Worm (Caenorhabditis elegans) whole organism, mixed stage, embryonic: ENCODE data around the gene atx-2.

ENCODE experiments used
- M03D4.4 ChIP-seq: sonication (generic microtip); optimal IDR thresholded peaks from 2 replicates; lab custom pipeline; 2017; ENCODE audit warnings: mild to moderate bottlenecking, missing genetic modification characterization, missing compliant biosample characterization
- bed-3 ChIP-seq: fragments of 200-800 bp; sonication (Bioruptor generic); optimal IDR thresholded peaks from 3 replicates; lab custom pipeline; 2018; ENCODE audit warnings: mild to moderate bottlenecking, missing genetic modification characterization, moderate library complexity, missing compliant biosample characterization
- ceh-39 ChIP-seq: fragments of 150-350 bp; optimal IDR thresholded peaks from 2 replicates; lab custom pipeline; 2014; ENCODE audit warnings: missing biosample characterization, missing genetic modification characterization
- ceh-43 ChIP-seq: fragments of 200-800 bp; sonication (Bioruptor generic); optimal IDR thresholded peaks from 2 replicates; lab custom pipeline; 2018; ENCODE audit warnings: mild to moderate bottlenecking, missing genetic modification characterization, moderate library complexity, missing compliant biosample characterization
- ceh-83 ChIP-seq: fragments of 200-800 bp; sonication (Bioruptor generic); optimal IDR thresholded peaks from 2 replicates; lab custom pipeline; 2018; ENCODE audit warnings: mild to moderate bottlenecking, missing genetic modification characterization, missing compliant biosample characterization
- ces-1 ChIP-seq: fragments of 150-350 bp; optimal IDR thresholded peaks from 2 replicates; lab custom pipeline; 2014; ENCODE audit warnings: missing biosample characterization, missing genetic modification reagents, missing genetic modification characterization
- cnd-1 ChIP-seq: fragments of 200-800 bp; sonication (Bioruptor generic); optimal IDR thresholded peaks from 2 replicates; lab custom pipeline; 2018; ENCODE audit warnings: mild to moderate bottlenecking, missing genetic modification characterization, missing compliant biosample characterization
- elt-1 ChIP-seq: sonication (generic microtip); optimal IDR thresholded peaks from 2 replicates; lab custom pipeline; 2017; ENCODE audit warnings: missing genetic modification characterization, mild to moderate bottlenecking, missing compliant biosample characterization, antibody characterized with exemption, moderate library complexity, borderline replicate concordance; ENCODE audit not compliant: insufficient read depth
- flh-1 ChIP-seq: fragments of 200-800 bp; sonication (Bioruptor generic); optimal IDR thresholded peaks from 2 replicates; lab custom pipeline; 2018; ENCODE audit warnings: mild to moderate bottlenecking, missing genetic modification characterization, moderate library complexity, missing compliant biosample characterization
- ham-2 ChIP-seq: fragments of 200-800 bp; sonication (Bioruptor generic); optimal IDR thresholded peaks from 2 replicates; lab custom pipeline; 2018; ENCODE audit warnings: mild to moderate bottlenecking, missing genetic modification characterization, missing compliant biosample characterization
- hlh-1 ChIP-seq: fragments of 150-350 bp; optimal IDR thresholded peaks from 2 replicates; lab custom pipeline; 2014; ENCODE audit warnings: missing biosample characterization, missing genetic modification reagents, missing genetic modification characterization
- lin-13 ChIP-seq: fragments of 150-350 bp; optimal IDR thresholded peaks from 2 replicates; lab custom pipeline; 2014; ENCODE audit warnings: missing biosample characterization, missing genetic modification characterization
- lin-32 ChIP-seq: fragments of 200-800 bp; sonication (Bioruptor generic); optimal IDR thresholded peaks from 2 replicates; lab custom pipeline; 2018; ENCODE audit warnings: mild to moderate bottlenecking, missing genetic modification characterization, missing compliant biosample characterization
- lsy-2 ChIP-seq: fragments of 150-350 bp; optimal IDR thresholded peaks from 2 replicates; lab custom pipeline; 2014; ENCODE audit warnings: missing biosample characterization, missing genetic modification characterization
- mab-5 ChIP-seq: fragments of 150-350 bp; optimal IDR thresholded peaks from 2 replicates; lab custom pipeline; 2014; ENCODE audit warnings: missing biosample characterization, missing genetic modification characterization
- mep-1 ChIP-seq: fragments of 150-350 bp; optimal IDR thresholded peaks from 2 replicates; lab custom pipeline; 2017; ENCODE audit warnings: missing biosample characterization, missing genetic modification reagents, missing genetic modification characterization, inconsistent platforms
- mls-2 ChIP-seq: sonication (generic microtip); optimal IDR thresholded peaks from 2 replicates; lab custom pipeline; 2016; ENCODE audit warnings: mild to moderate bottlenecking, missing genetic modification characterization, moderate library complexity, missing compliant biosample characterization
- nhr-2 ChIP-seq: fragments of 150-350 bp; optimal IDR thresholded peaks from 2 replicates; lab custom pipeline; 2014; ENCODE audit warnings: missing biosample characterization, missing genetic modification characterization
- nhr-237 ChIP-seq: fragments of 150-350 bp; optimal IDR thresholded peaks from 2 replicates; lab custom pipeline; 2014; ENCODE audit warnings: missing biosample characterization, missing genetic modification characterization
- nhr-28 ChIP-seq: fragments of 150-350 bp; optimal IDR thresholded peaks from 2 replicates; lab custom pipeline; 2014; ENCODE audit warnings: missing biosample characterization, missing genetic modification characterization
- nhr-76 ChIP-seq: sonication (generic microtip); optimal IDR thresholded peaks from 2 replicates; lab custom pipeline; 2017; ENCODE audit warnings: missing biosample characterization, missing genetic modification characterization
- pha-4 ChIP-seq: fragments of 150-350 bp; optimal IDR thresholded peaks from 2 replicates; lab custom pipeline; 2018; ENCODE audit warnings: missing biosample characterization, missing genetic modification reagents, missing genetic modification characterization
- snpc-4 ChIP-seq: fragments of 150-350 bp; optimal IDR thresholded peaks from 2 replicates; lab custom pipeline; 2014; ENCODE audit warnings: missing biosample characterization, missing genetic modification characterization
- unc-120 ChIP-seq: sonication (generic microtip); optimal IDR thresholded peaks from 2 replicates; lab custom pipeline; 2017; ENCODE audit warnings: missing genetic modification characterization, missing compliant biosample characterization; ENCODE audit not compliant: poor library complexity, severe bottlenecking
- unc-39 ChIP-seq: fragments of 150-350 bp; optimal IDR thresholded peaks from 2 replicates; lab custom pipeline; 2014; ENCODE audit warnings: missing biosample characterization, missing genetic modification characterization
- unc-62 ChIP-seq: fragments of 150-350 bp; optimal IDR thresholded peaks from 2 replicates; lab custom pipeline; 2014; ENCODE audit warnings: missing biosample characterization, missing genetic modification reagents, missing genetic modification characterization
- zip-8 ChIP-seq: fragments of 150-350 bp; optimal IDR thresholded peaks from 2 replicates; lab custom pipeline; 2014; ENCODE audit warnings: missing biosample characterization, missing genetic modification characterization
- ztf-11 ChIP-seq: fragments of 150-350 bp; optimal IDR thresholded peaks from 2 replicates; lab custom pipeline; 2014; ENCODE audit warnings: missing biosample characterization, missing genetic modification characterization

atx-2 gene

DNA sequence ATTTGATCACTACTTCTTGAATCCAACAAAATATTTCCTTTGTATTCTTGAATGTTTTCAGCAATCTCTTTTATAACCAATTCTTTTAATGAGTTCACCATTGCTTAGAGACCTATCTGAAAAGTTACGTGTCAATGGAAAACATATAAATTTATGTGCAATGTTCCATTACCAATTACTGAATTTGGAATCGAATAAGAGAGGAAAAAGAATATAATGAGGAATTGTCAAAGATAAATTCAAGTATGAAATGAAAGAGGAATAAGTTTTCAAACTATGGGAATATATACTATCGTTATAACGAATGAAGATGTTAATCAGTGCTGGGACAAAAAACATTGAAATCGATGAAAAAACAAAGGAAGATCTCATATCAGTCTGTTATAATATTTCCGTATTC, 10.2 kb upstream of the atx-2 start, which contains the start of gene H04D03.4:
H04D03.4 (minus strand) TSS at position 101 of the 400 bp plus-strand sequence.
- TF ChIP-seq snpc-4 (tag; lab: Kevin White, UChicago) (no peak), flh-1 (no peak), nhr-76 (tag; lab: Kevin White, UChicago) (no peak), mab-5 (no peak), ces-1 (no peak)

DNA sequence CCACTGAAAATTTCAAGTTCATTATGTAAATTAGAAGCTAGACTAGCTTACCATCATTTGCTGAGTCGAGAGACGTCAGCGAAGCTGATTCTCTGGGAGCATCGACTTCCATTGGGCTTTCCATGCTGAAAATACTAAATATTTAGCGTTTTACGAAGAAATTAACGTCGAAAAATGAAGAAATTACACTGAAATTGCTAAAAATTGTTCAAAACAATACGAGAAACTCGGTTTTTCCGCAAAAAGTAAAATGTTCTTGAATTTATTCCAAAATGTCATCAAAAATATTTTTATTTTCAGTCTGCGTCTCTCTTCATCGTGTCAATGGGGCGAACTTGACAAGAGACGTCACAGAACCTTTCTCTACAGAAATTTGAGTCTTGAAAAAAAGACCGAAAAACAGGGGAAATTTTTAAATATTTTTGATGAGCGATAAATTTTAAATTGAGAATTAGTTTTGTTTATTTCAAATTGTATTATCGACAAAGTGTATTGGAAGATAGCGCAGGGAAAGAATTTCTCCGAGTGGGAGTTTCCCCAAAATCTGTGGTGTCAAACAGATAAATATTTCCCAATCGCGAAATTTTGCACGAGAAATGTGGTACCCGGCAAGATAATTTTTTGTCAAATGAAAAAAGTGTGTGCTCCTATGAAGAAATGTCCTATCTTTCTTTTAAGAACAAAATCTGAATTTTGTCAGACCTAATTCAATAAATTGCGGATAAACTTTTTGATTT, 594 bp upstream of the atx-2 start, which contains the start of gene ecps-1:
ecps-1 (minus strand) TSS at position 125 of the 737 bp plus-strand sequence.
- TF ChIP-seq ceh-39 (tag; lab: Kevin White, UChicago) (peak; percentile 81), nhr-237 (tag; lab: Kevin White, UChicago) (peak; percentile 88), lin-13 (tag; lab: Kevin White, UChicago) (peak; percentile 63), lsy-2 (tag; lab: Kevin White, UChicago) (peak; percentile 74), mab-5 (no peak), nhr-2 (peak; percentile 20), cnd-1 (peak; percentile 24), lin-32 (GFP tag; lab: Kevin White, UChicago) (no peak), mep-1 (tag; lab: Kevin White, UChicago) (peak; percentile 98), pha-4 (tag; lab: Kevin White, UChicago) (peak; percentile 66), ces-1 (peak; percentile 85), ham-2 (GFP tag; lab: Kevin White, UChicago) (no peak)
- TF ChIP-seq, all 35 proteins: peak for 9

DNA sequence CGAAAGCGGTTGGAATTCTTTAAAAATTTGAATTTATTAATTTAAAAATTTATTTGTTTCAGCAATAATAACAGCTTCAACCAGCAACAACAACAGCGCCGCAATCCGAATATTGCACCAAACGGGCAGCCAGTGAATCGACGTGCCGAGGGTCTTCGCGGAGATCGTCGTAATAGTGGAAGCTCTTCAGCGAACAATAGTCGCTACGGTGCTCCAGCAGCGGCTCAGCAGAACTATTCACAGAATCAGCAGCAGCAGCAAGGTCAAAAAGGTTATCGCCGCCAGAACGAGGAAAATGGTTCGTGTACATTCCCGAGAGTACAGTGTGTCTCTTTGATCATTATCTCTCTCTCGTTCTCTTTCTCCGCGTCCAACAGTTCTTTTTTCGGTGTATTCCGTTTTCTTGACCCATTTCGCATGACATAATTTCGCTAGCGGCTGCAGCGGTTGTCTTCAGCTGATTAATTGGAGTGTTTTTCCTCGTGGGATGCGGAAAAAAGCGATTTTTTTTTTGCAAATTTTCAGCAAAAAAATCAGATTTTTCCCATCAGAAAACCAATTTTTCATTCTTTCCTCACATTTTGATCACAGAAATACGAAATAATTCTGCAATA, 1.9 kb downstream of the atx-2 start:
- no peak for TF ChIP-seq ceh-83 (GFP tag; lab: Kevin White, UChicago)
- no peak for TF ChIP-seq ztf-11 (tag; lab: Kevin White, UChicago)
- no peak for TF ChIP-seq hlh-1 (tag; lab: Kevin White, UChicago)
- TF ChIP-seq ces-1, result no peak
- TF ChIP-seq unc-120 (tag; lab: Kevin White, UChicago), result no peak
- no peak for TF ChIP-seq pha-4 (tag; lab: Kevin White, UChicago)
- no peak for TF ChIP-seq bed-3 (GFP tag; lab: Kevin White, UChicago)
- no peak for TF ChIP-seq lin-32 (GFP tag; lab: Kevin White, UChicago)
- no peak for TF ChIP-seq ham-2 (GFP tag; lab: Kevin White, UChicago)
- TF ChIP-seq flh-1, result no peak
- no peak for TF ChIP-seq ceh-43 (GFP tag; lab: Kevin White, UChicago)
- no peak for TF ChIP-seq nhr-28
- no peak for TF ChIP-seq M03D4.4
- no peak for TF ChIP-seq elt-1 (tag; lab: Kevin White, UChicago)
- no peak for TF ChIP-seq mep-1 (tag; lab: Kevin White, UChicago)
- no peak for TF ChIP-seq zip-8 (tag; lab: Kevin White, UChicago)

DNA sequence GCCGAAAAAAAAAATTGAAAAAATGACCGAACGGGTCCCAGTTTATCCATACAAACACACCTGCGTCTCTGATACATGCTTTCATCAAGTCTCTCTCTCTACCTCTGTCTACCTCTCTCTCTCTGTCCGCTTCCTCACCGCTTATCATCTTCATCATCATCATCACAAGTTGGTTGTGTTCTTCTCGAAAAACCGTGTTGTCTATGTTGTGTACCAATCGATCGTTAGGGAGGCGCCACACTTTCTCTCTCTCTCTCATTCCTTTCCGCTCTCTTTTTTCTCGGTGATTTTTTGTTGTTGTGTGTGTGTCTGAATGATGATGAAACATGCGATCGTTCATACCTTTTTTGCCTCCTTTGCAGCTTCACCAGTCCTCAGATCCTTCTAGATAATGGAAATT, 2.5 kb downstream of the atx-2 start:
- TF ChIP-seq ham-2 (GFP tag; lab: Kevin White, UChicago), result peak; percentile 6
- TF ChIP-seq nhr-28, result no peak

DNA sequence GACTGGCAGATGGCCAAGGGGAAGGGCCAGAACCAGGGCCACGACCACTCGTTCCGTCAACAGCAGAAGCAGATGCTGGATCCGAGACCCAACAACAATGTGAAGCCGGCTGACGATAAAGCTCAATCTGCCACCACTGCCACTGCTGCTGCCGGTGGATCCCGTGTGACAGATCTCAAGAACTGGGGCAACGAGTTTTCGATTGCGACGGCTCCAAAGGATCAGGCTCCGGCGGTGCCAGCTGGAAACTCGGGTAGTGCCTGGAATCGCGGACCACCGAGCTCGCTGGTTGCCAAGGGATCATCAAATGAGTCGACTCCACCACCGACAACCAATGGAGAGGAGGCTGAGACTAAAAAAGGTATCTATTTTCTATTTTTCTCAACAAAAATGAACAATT, 3.3 kb downstream of the atx-2 start:
- TF ChIP-seq unc-39 (tag; lab: Kevin White, UChicago), result no peak
- no peak for TF ChIP-seq zip-8 (tag; lab: Kevin White, UChicago)

DNA sequence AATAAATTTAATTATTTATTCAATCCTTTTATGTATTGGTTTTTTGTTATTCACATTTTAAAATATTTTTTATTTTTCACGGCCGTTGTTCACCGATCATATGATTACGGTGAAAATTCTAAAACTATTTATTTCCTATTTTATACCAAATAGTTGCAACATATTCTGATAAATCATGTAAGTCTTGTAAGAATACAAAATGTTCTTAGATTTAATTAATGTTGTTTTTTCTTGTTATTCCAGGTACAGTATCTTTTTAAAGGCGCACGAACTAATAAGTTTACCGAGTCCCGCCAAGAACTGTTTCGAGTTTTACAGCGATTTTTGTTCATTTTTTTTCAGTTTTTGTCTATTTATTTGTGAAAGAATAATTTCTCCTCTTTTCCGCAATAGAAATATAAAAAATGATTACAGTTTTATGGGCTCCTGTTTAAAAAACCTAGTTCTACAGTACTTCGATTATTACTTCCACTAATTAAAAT, 8.4 kb downstream of the atx-2 start, which contains the start of gene D2045.5:
D2045.5 (minus strand) TSS at position 51 of the 482 bp plus-strand sequence.
- TF ChIP-seq ceh-83 (GFP tag; lab: Kevin White, UChicago), result no peak
- no peak for TF ChIP-seq zip-8 (tag; lab: Kevin White, UChicago)
- no peak for TF ChIP-seq bed-3 (GFP tag; lab: Kevin White, UChicago)
- no peak for TF ChIP-seq lin-13 (tag; lab: Kevin White, UChicago)
- TF ChIP-seq mls-2, result no peak
- TF ChIP-seq unc-120 (tag; lab: Kevin White, UChicago), result no peak
- no peak for TF ChIP-seq unc-62 (GFP tag; lab: Kevin White, UChicago)
- TF ChIP-seq, all 35 proteins: peak for 0
